Fruit fly (Drosophila melanogaster): Measurements from ENCODE around the gene X11L.

X11L gene

DNA sequence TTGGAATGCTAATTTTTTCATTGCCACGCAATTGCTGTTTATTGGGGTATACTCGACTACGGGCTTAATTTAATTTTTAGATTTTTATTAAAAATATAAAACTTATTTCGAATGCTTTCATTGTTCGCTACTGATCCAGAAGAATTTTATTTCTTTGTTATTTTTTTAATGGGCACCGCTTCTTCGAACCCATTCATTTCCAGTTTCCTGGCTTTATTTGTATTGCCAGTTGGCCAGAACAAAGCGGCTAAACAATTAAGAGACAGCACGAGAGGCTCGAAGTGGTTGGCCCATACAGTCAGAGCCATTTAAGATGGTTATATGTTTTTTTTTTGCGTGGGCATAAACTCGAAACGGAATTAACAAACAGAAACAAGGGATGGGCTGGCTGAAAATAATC, 3.6 kb upstream of the X11L start:
- peak; percentile 83 for TF ChIP-seq pan (optimal IDR thresholded peaks at IDR 0.05)
- no peak for TF ChIP-seq Dll (optimal IDR thresholded peaks at IDR 0.05)
- TF ChIP-seq psq (optimal IDR thresholded peaks at IDR 0.05): no peak
- no peak for TF ChIP-seq EcR (GFP tag; optimal IDR thresholded peaks at IDR 0.05)
- TF ChIP-seq usp (GFP tag; optimal IDR thresholded peaks at IDR 0.05): no peak
- no peak for TF ChIP-seq CG8478 (optimal IDR thresholded peaks at IDR 0.05)

DNA sequence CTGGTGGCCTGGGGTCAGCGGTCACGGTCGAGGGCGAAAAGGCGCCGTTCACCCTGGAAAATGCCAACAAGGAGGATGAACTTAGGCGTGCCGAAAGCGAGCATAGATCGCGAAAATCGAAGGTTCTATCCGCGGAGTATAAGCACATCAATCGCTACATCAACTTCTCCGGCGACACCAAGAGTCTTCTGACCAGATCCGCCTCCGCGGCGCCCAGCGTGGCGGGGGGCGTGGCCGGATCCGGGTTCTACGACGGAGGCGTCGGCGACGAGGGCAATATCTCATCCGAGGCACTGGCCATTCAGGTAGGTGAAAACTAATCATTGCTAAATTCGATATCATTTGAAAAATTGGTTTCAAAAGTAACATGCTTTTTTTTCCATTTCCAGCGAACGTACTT, 1.8 kb upstream of the X11L start:
- TF ChIP-seq psq (optimal IDR thresholded peaks at IDR 0.05) (no peak), Dll (optimal IDR thresholded peaks at IDR 0.05) (no peak), usp (GFP tag; optimal IDR thresholded peaks at IDR 0.05) (no peak), CG8478 (optimal IDR thresholded peaks at IDR 0.05) (no peak), pan (optimal IDR thresholded peaks at IDR 0.05) (no peak), EcR (GFP tag; optimal IDR thresholded peaks at IDR 0.05) (no peak)

DNA sequence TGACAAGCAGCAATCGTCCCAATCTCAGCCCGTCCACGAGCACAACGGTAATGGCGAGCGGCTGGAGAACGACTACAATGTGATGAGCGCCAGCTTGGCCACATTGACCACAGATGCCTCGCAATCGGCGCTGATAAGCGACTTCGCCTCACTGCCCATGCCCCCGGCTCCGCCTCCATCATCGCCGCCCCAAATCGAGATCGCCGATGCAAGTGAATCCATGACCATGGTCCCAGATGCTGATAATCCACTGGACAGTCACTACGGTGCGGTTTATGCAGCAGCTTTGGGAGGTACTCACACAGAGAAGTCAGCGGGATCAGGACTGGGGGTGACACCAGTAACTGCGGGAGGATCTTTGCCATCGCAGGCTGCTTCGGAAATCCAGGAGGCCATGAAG, 3.1 kb downstream of the X11L start:
- no peak for TF ChIP-seq usp (GFP tag; optimal IDR thresholded peaks at IDR 0.05)
- no peak for TF ChIP-seq Dll (optimal IDR thresholded peaks at IDR 0.05)
- TF ChIP-seq pan (optimal IDR thresholded peaks at IDR 0.05): no peak
- TF ChIP-seq EcR (GFP tag; optimal IDR thresholded peaks at IDR 0.05): no peak
- TF ChIP-seq psq (optimal IDR thresholded peaks at IDR 0.05): no peak
- no peak for TF ChIP-seq CG8478 (optimal IDR thresholded peaks at IDR 0.05)

DNA sequence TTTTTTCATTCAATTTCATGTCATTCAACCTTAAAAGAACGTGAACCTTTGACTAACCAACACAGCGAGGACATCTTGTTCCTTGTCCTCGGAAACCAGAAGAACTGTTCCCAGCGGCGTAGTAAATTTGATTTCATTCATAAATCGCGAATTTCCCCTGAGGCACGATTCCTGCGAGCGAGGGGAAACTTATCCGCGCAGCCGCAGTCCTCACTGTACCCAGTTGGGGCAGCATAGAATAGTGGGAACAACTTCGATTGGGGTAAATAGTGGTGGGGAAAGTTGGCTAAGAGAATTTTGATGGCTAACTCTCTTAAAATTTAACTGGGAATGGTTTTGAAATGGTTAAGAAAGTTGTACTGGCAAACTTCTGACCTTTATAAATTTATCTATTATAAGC, 12.0 kb downstream of the X11L start:
- TF ChIP-seq psq (optimal IDR thresholded peaks at IDR 0.05) (no peak), EcR (GFP tag; optimal IDR thresholded peaks at IDR 0.05) (no peak), Dll (optimal IDR thresholded peaks at IDR 0.05) (no peak), pan (optimal IDR thresholded peaks at IDR 0.05) (no peak), CG8478 (optimal IDR thresholded peaks at IDR 0.05) (no peak), usp (GFP tag; optimal IDR thresholded peaks at IDR 0.05) (no peak)

DNA sequence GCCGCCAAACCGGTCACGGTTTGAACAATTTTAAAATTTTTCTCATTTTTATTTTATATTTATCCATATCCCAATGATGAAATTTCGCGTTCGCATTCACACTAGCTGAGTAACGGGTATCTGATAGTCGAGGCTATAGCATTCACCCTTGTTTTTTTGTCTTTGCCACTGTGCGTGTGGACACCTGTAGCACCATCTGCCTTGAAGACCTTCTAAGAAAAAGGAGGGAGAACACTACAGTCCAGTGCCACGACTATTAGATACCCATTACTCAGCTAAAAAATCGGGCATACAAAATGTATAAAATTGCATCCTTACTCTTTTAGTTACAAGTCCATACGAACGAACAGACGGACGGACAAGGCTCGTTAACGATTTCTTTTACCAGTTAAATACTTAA, 22.8 kb downstream of the X11L start:
- TF ChIP-seq CG8478 (optimal IDR thresholded peaks at IDR 0.05) (no peak), Dll (optimal IDR thresholded peaks at IDR 0.05) (no peak), EcR (GFP tag; optimal IDR thresholded peaks at IDR 0.05) (no peak), pan (optimal IDR thresholded peaks at IDR 0.05) (no peak), usp (GFP tag; optimal IDR thresholded peaks at IDR 0.05) (no peak), psq (optimal IDR thresholded peaks at IDR 0.05) (no peak)

DNA sequence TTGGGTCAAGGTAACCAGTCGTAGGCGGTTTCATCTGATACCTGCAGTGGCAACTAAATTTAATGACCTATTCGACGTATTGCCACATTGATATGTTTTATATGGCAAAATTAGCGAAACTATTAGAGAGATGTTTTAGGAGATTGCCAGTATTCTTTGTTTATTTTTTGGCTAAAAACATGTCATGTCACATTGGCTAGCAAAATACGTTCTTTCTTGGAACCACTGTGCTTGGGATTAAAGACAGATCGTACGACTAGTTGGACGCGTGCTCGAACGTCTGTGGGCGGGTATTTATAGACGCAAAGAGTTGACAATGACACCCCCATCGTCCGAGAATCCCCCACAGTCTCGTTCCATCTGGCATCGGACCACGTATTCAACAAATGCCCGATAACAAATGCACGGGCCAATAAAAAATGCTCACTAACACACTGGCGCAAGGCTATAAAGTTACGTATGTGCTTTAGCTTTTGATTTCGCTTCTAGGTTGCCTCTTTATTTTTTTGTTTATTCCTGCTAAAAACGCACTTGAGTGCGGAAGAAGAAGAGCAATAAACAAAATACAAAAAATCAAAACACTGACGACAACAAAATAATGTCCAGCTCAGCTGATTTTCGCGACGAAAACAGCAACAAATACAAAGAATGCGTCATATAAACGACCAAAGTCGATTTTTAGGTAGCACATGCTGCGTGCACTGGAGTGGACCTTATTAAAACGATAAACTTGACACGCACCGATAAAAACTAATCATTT, 25.0 kb downstream of the X11L start:
- TF ChIP-seq Dll (optimal IDR thresholded peaks at IDR 0.05): no peak

DNA sequence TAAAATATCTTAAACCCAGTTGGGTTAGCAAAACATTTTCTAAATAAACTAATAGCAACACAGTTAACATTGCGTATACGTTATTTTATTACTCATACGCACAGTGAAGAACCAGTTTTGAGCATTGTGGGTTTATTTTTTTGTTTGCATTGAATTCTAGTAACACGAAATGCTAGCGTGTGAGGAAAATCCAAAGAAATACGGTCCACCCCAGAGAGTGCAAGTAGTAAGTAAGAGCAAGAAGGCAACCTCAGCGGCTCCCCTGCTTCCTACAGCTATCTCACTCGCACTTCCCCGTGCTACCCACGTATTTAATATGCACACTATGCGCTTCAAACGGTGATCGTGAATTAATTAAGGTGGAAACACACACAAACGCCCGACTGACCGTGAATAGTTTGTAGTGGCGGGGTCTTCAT, 25.6 kb downstream of the X11L start:
- TF ChIP-seq EcR (GFP tag; optimal IDR thresholded peaks at IDR 0.05): no peak
- no peak for TF ChIP-seq usp (GFP tag; optimal IDR thresholded peaks at IDR 0.05)
- no peak for TF ChIP-seq psq (optimal IDR thresholded peaks at IDR 0.05)
- TF ChIP-seq pan (optimal IDR thresholded peaks at IDR 0.05): no peak
- TF ChIP-seq Dll (optimal IDR thresholded peaks at IDR 0.05): no peak
- TF ChIP-seq CG8478 (optimal IDR thresholded peaks at IDR 0.05): no peak

DNA sequence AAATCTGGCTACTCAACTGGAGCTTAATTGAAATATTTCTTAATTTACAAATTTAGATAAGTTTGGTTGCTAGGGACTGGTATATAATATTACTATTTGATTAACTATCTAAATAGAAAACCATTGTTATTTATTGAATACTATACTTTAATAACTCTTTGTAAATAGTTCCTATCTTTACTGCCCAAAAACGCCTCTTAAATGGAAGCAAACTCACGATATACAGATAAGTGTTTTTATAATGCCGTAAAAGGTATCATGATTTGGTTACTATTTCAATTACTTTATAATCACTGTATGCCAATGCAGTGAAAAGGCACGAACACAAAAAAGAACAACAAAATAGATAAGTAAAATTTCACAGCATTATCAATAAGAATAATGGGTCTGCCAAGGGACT, 26.4 kb downstream of the X11L start:
- no peak for TF ChIP-seq EcR (GFP tag; optimal IDR thresholded peaks at IDR 0.05)
- no peak for TF ChIP-seq Dll (optimal IDR thresholded peaks at IDR 0.05)
- TF ChIP-seq usp (GFP tag; optimal IDR thresholded peaks at IDR 0.05): no peak
- no peak for TF ChIP-seq CG8478 (optimal IDR thresholded peaks at IDR 0.05)
- no peak for TF ChIP-seq psq (optimal IDR thresholded peaks at IDR 0.05)
- TF ChIP-seq pan (optimal IDR thresholded peaks at IDR 0.05): no peak

DNA sequence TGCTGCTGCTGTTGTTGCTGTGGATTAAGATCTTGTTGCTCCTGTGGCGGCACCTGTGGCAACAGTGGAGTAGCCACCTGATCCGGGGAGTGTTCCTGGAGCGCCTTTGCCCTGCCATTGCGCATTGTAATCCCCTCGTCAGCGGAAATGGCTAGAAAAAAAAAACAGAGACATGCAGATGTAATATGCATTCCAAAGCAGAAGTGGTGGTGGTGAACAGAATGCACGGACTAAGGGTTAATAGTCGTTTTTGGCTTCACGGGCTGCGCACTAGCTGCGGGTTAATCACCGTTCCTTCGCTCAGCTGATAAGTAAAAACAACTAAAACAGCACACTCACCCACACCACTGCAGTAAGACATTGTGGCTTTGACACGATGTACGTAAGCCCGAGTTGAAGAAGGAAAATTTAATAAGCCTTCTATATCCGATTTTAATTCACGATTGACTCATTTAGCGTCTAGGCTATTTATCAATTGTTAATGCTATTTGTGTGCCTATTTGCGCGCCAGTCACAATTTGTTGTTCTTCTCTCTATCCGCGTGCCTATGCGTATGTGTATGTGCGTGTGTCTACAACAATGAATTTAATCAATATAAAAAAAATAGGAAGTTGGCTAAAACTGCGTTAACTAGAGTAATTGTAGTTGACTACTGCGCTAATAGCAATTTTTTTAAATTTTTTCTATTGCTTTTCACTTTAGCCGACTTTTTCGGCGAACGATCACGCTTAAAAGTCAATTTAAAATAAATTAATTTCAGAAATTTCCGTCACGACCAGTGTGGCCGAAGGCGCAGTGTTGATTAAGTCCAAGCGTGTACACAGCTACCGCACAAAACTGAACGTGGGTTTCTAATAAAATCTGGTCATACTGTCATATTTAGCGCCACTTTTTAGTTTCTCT, 27.9 kb downstream of the X11L start, which contains the start of gene stas:
stas (minus strand) TSS at position 806 of the 903 bp plus-strand sequence.
- TF ChIP-seq usp (GFP tag; optimal IDR thresholded peaks at IDR 0.05): no peak
- no peak for TF ChIP-seq pan (optimal IDR thresholded peaks at IDR 0.05)
- no peak for TF ChIP-seq Dll (optimal IDR thresholded peaks at IDR 0.05)
- no peak for TF ChIP-seq EcR (GFP tag; optimal IDR thresholded peaks at IDR 0.05)
- no peak for TF ChIP-seq psq (optimal IDR thresholded peaks at IDR 0.05)
- no peak for TF ChIP-seq CG8478 (optimal IDR thresholded peaks at IDR 0.05)

DNA sequence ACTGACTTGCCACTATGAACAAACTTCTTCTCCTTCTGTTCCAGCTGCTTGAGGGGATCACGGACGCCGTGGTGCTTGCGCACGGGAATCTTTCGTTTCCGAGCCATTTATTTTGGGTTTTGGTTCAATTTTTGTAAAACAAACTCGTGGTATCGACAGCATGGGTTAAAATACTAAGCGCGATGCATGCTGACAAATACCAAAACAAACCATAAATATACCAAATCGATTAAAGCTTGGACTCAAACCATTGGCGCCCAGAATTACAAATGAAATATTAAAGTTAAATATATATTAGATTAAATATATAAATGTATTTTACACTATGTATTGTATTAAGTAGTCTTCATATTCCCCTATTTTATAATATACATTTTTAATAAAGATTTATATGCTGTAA, 29.9 kb downstream of the X11L start, which contains the start of gene CG8326:
CG8326 (minus strand) TSS at position 176 of the 400 bp plus-strand sequence.
- TF ChIP-seq pan (optimal IDR thresholded peaks at IDR 0.05) (no peak), usp (GFP tag; optimal IDR thresholded peaks at IDR 0.05) (no peak), psq (optimal IDR thresholded peaks at IDR 0.05) (no peak), CG8478 (optimal IDR thresholded peaks at IDR 0.05) (no peak), EcR (GFP tag; optimal IDR thresholded peaks at IDR 0.05) (no peak), Dll (optimal IDR thresholded peaks at IDR 0.05) (no peak)

DNA sequence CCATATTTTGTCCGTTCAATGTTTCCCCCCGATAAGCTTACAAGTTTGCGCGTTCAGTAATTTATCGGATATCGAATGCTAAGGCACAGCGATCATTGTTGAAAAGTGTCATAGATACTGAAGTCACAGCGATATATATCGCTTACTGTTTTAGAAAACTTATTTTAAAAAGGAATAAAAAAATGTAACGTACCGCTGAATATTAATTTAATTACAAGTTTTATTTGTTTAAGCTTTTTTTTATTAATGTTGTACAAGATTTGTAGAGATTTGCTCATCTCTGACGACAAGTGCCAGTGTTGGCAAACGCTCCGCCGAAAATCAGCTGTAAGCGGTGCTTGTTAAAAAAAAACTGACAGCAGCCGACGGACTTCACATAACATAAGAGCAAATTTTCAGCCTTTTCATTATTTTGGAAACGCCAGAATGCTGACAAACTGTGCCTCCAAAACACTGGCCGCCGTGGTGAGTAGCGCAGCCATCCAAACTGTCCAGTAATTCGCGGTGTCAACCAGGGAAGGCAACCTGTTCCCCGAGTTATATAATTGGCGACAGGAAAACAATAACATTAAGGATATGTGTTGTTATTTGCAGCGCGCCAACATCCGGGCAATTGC, 32.7 kb downstream of the X11L start, which contains the start of the genes corolla and ND-24:
corolla (minus strand) TSS at position 52 of the 617 bp plus-strand sequence.
ND-24 (plus strand) TSS at position 94 of the 617 bp plus-strand sequence.
- TF ChIP-seq CG8478 (optimal IDR thresholded peaks at IDR 0.05) (no peak), usp (GFP tag; optimal IDR thresholded peaks at IDR 0.05) (no peak), EcR (GFP tag; optimal IDR thresholded peaks at IDR 0.05) (no peak)

DNA sequence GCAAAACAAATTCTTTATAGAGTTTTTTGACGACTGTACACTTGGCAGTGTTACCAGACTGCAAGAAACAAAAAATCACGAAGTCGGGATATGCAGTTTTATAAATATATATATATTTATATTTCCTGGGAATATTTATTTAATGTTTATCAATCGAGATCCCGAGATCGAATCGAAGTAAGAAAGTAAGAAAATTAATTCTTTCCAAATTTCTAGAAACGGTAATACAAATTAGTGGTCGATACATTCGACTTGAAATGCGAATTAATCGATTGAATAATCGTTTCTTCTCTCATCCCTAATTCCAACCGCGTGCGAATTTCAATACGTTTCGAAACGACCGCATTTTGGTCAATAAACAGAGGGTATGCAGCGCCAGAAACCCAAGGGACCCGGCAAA, 36.6 kb downstream of the X11L start, which contains the start of the genes CG8289 and CG5800:
CG8289 (minus strand) TSS at position 44 of the 400 bp plus-strand sequence.
CG5800 (plus strand) TSS at position 281 of the 400 bp plus-strand sequence.
- TF ChIP-seq EcR (GFP tag; optimal IDR thresholded peaks at IDR 0.05) (no peak), psq (optimal IDR thresholded peaks at IDR 0.05) (no peak), Dll (optimal IDR thresholded peaks at IDR 0.05) (no peak), usp (GFP tag; optimal IDR thresholded peaks at IDR 0.05) (no peak), CG8478 (optimal IDR thresholded peaks at IDR 0.05) (no peak), pan (optimal IDR thresholded peaks at IDR 0.05) (no peak)
